Worm (Caenorhabditis elegans) whole organism, L4 larva: ENCODE measurements around the gene T28B11.1.
A peak's percentile ranks its signal among the peaks of the same experiment; 100 is the strongest.

Experiments used
- nhr-11 ChIP-seq: fragments of 150-350 bp; optimal IDR thresholded peaks from 2 replicates; lab custom pipeline; 2014; ENCODE audit warnings: missing biosample characterization, missing genetic modification characterization
- unc-62 ChIP-seq, 3 experiments: fragments of 150-350 bp in 1 of 3; sonication (generic microtip); optimal IDR thresholded peaks in 2 of 3; peaks in 1 of 3; 1 replicate in 1 of 3; 2 replicates in 2 of 3; lab custom pipeline; 2014 to 2017; ENCODE audit warnings: missing biosample characterization in 3 of 3, missing genetic modification characterization in 3 of 3, missing genetic modification reagents in 3 of 3, missing genotype in 1 of 3
- zip-11 ChIP-seq: fragments of 200-800 bp; sonication (Bioruptor generic); IDR thresholded peaks from 2 replicates; pipeline ENCODE4 v1.3.6; 2022; ENCODE audit warnings: missing genetic modification characterization, missing compliant biosample characterization

The T28B11.1 gene

DNA sequence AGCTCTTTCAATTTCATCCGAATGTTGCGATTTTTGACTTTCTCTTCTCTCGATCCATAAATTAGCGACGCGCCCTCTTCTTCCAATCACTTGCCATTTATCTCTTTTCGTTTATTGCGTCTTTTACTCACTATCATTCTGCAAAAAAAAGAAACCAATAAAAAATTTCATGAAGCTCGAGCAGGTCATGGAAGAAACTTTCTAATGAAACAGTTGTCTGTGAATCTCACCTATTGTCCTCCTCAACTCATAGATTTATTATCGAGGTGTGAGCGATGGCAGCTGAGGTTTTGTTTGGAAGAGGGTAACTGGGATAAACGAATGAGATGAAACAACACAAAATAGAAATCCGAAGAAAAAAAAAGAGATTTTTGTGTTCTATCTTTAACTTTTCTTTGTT lies 68.0 kb downstream of the T28B11.1 start:
- TF ChIP-seq nhr-11 (tag; lab: Kevin White, UChicago) (no peak), zip-11 (GFP tag; lab: Robert Waterston, UW) (no peak), unc-62 (GFP tag; optimal IDR thresholded peaks at IDR 0.05 in 1 of 2; lab: Kevin White, UChicago) (peak in 1 of 2 experiments; percentile 31), unc-62 (tag; optimal IDR thresholded peaks at IDR 0.05; lab: Kevin White, UChicago) (no peak)
- TF ChIP-seq, all 104 proteins: peak for 1
